Worm (Caenorhabditis elegans): ENCODE data around the gene gst-19.

- no peak for TF ChIP-seq ahr-1 (tag; optimal IDR thresholded peaks at IDR 0.05)
- no peak for TF ChIP-seq pha-2 (tag; optimal IDR thresholded peaks at IDR 0.05)
- no peak for TF ChIP-seq hlh-15 (tag; optimal IDR thresholded peaks at IDR 0.05)
- TF ChIP-seq ceh-48 (tag; optimal IDR thresholded peaks at IDR 0.05): no peak
- no peak for TF ChIP-seq hlh-30 (tag; optimal IDR thresholded peaks at IDR 0.05; ENCODE audit: insufficient read depth)
- no peak for TF ChIP-seq nfya-1 (tag; optimal IDR thresholded peaks at IDR 0.05)
- no peak for TF ChIP-seq fax-1 (tag; optimal IDR thresholded peaks at IDR 0.05)
- no peak for TF ChIP-seq ama-1 (optimal IDR thresholded peaks at IDR 0.05)
- no peak for TF ChIP-seq pha-4 (tag; optimal IDR thresholded peaks at IDR 0.05)
- TF ChIP-seq fkh-10 (GFP tag; optimal IDR thresholded peaks at IDR 0.05): no peak
- no peak for TF ChIP-seq lin-11 (tag; optimal IDR thresholded peaks at IDR 0.05)
- no peak for TF ChIP-seq unc-42 (tag; optimal IDR thresholded peaks at IDR 0.05)
Measured at ce11 chrII:13668844-13669441, 42.0 kb upstream of the gst-19 start, which contains the start of gene C31C9.7.

Measured in whole organism, late embryonic.